Worm (Caenorhabditis elegans) whole organism, L4 larva: ENCODE data around the gene pap-2.

Experiments
- D1046.2 ChIP-seq: fragments of 200-800 bp; sonication (Bioruptor generic); IDR thresholded peaks from 2 replicates; pipeline ENCODE4 v1.3.6; 2022; ENCODE audit warnings: missing genetic modification characterization, missing compliant biosample characterization
- F26F4.8 ChIP-seq: fragments of 200-800 bp; sonication (Bioruptor generic); conservative IDR thresholded peaks from 2 replicates; pipeline ENCODE4 v1.3.6; 2022; ENCODE audit warnings: missing genetic modification characterization, missing compliant biosample characterization
- F49E8.2 ChIP-seq: sonication (generic microtip); optimal IDR thresholded peaks from 2 replicates; lab custom pipeline; 2016; ENCODE audit warnings: missing compliant biosample characterization, mild to moderate bottlenecking, missing genetic modification characterization, borderline replicate concordance
- Y48G9A.11 ChIP-seq: fragments of 200-800 bp; sonication (Bioruptor generic); IDR thresholded peaks from 2 replicates; pipeline ENCODE4 v1.3.6; 2022; ENCODE audit warnings: missing genetic modification reagents, missing genetic modification characterization, missing compliant biosample characterization
- aly-2 ChIP-seq: sonication (generic microtip); optimal IDR thresholded peaks from 2 replicates; lab custom pipeline; 2018; ENCODE audit warnings: missing biosample characterization, missing genetic modification characterization
- ceh-28 ChIP-seq: fragments of 150-350 bp; optimal IDR thresholded peaks from 2 replicates; lab custom pipeline; 2014; ENCODE audit warnings: missing biosample characterization, missing genetic modification reagents, missing genetic modification characterization
- ceh-32 ChIP-seq: sonication (generic microtip); optimal IDR thresholded peaks from 2 replicates; lab custom pipeline; 2016; ENCODE audit warnings: mild to moderate bottlenecking, missing genetic modification characterization, missing compliant biosample characterization; ENCODE audit not compliant: poor library complexity
- ceh-44 ChIP-seq: fragments of 200-800 bp; sonication (Bioruptor generic); IDR thresholded peaks from 2 replicates; pipeline ENCODE4 v1.3.6; 2022; ENCODE audit warnings: missing genetic modification reagents, missing genetic modification characterization, missing compliant biosample characterization
- ceh-62 ChIP-seq: sonication (generic microtip); optimal IDR thresholded peaks from 2 replicates; lab custom pipeline; 2017; ENCODE audit warnings: missing biosample characterization, missing genetic modification characterization
- ctbp-1 ChIP-seq: fragments of 200-800 bp; sonication (Bioruptor generic); IDR thresholded peaks from 2 replicates; pipeline ENCODE4 v1.3.6; 2022; ENCODE audit warnings: missing genetic modification reagents, missing genetic modification characterization, missing compliant biosample characterization
- dve-1 ChIP-seq: sonication (generic microtip); optimal IDR thresholded peaks from 2 replicates; lab custom pipeline; 2017; ENCODE audit warnings: antibody characterized with exemption, mild to moderate bottlenecking, missing genetic modification characterization, missing compliant biosample characterization; ENCODE audit not compliant: insufficient read depth
- gei-8 ChIP-seq: fragments of 200-800 bp; sonication (Bioruptor generic); optimal IDR thresholded peaks from 2 replicates; lab custom pipeline; 2018; ENCODE audit warnings: mild to moderate bottlenecking, missing genetic modification characterization, missing compliant biosample characterization
- hlh-30 ChIP-seq: sonication (generic microtip); optimal IDR thresholded peaks from 2 replicates; lab custom pipeline; 2017; ENCODE audit warnings: antibody characterized with exemption, mild to moderate bottlenecking, missing genetic modification characterization, missing compliant biosample characterization; ENCODE audit not compliant: insufficient read depth
- hmg-1.1 ChIP-seq: fragments of 200-800 bp; sonication (Bioruptor generic); IDR thresholded peaks from 2 replicates; pipeline ENCODE4 v1.3.6; 2022; ENCODE audit warnings: missing genetic modification reagents, missing genetic modification characterization, missing compliant biosample characterization
- jun-1 ChIP-seq: fragments of 150-350 bp; optimal IDR thresholded peaks from 2 replicates; lab custom pipeline; 2014; ENCODE audit warnings: missing biosample characterization, missing genetic modification reagents, missing genetic modification characterization
- lim-7 ChIP-seq: fragments of 200-800 bp; sonication (Bioruptor generic); IDR thresholded peaks from 2 replicates; pipeline ENCODE4 v1.3.6; 2022; ENCODE audit warnings: missing genetic modification characterization, missing compliant biosample characterization
- lin-1 ChIP-seq: fragments of 200-800 bp; sonication (Bioruptor generic); IDR thresholded peaks from 2 replicates; pipeline ENCODE4 v1.3.6; 2022; ENCODE audit warnings: missing genetic modification reagents, missing genetic modification characterization, missing compliant biosample characterization
- lin-38 ChIP-seq: fragments of 200-800 bp; sonication (Bioruptor generic); IDR thresholded peaks from 2 replicates; pipeline ENCODE4 v1.3.6; 2022; ENCODE audit warnings: missing genetic modification reagents, missing genetic modification characterization, missing compliant biosample characterization
- lir-3 ChIP-seq: sonication (generic microtip); optimal IDR thresholded peaks from 2 replicates; lab custom pipeline; 2016; ENCODE audit warnings: mild to moderate bottlenecking, missing genetic modification characterization, missing compliant biosample characterization
- lsy-2 ChIP-seq, 2 experiments: fragments of 150-350 bp in 1 of 2; sonication (generic microtip) in 1 of 2; optimal IDR thresholded peaks; 2 replicates each; lab custom pipeline; 2014 to 2017; ENCODE audit warnings: missing biosample characterization in 2 of 2, missing genetic modification characterization in 2 of 2
- madf-5 ChIP-seq, 2 experiments: fragments of 200-800 bp; sonication (Bioruptor generic); IDR thresholded peaks; 2 replicates each; pipeline ENCODE4 v1.3.6; 2022; ENCODE audit warnings: missing compliant biosample characterization in 2 of 2, missing genetic modification characterization in 2 of 2
- mdl-1 ChIP-seq, 2 experiments: fragments of 150-350 bp in 1 of 2; sonication (generic microtip) in 1 of 2; optimal IDR thresholded peaks; 2 replicates each; lab custom pipeline; 2014 to 2017; ENCODE audit warnings: missing biosample characterization in 2 of 2, missing genetic modification characterization in 2 of 2
- mdt-29 ChIP-seq: fragments of 200-800 bp; sonication (Bioruptor generic); IDR thresholded peaks from 2 replicates; pipeline ENCODE4 v1.3.6; 2022; ENCODE audit warnings: missing genetic modification reagents, missing genetic modification characterization, missing compliant biosample characterization
- mep-1 ChIP-seq: fragments of 150-350 bp; sonication (generic microtip); optimal IDR thresholded peaks from 3 replicates; lab custom pipeline; 2014; ENCODE audit warnings: missing biosample characterization, missing genetic modification characterization
- nhr-102 ChIP-seq: sonication (generic microtip); optimal IDR thresholded peaks from 2 replicates; lab custom pipeline; 2016; ENCODE audit warnings: mild to moderate bottlenecking, missing genetic modification characterization, moderate library complexity, missing compliant biosample characterization
- nhr-111 ChIP-seq: fragments of 200-800 bp; sonication (Bioruptor generic); optimal IDR thresholded peaks from 2 replicates; lab custom pipeline; 2018; ENCODE audit warnings: mild to moderate bottlenecking, missing genetic modification characterization, missing compliant biosample characterization
- nhr-237 ChIP-seq: sonication (generic microtip); optimal IDR thresholded peaks from 2 replicates; lab custom pipeline; 2017; ENCODE audit warnings: missing biosample characterization, missing genetic modification characterization
- nhr-25 ChIP-seq: sonication (generic microtip); optimal IDR thresholded peaks from 2 replicates; lab custom pipeline; 2017; ENCODE audit warnings: missing genetic modification characterization, mild to moderate bottlenecking, missing compliant biosample characterization, antibody characterized with exemption, moderate library complexity, borderline replicate concordance; ENCODE audit not compliant: insufficient read depth
- nhr-28 ChIP-seq: fragments of 150-350 bp; optimal IDR thresholded peaks from 2 replicates; lab custom pipeline; 2014; ENCODE audit warnings: missing biosample characterization, missing genetic modification characterization
- nhr-41 ChIP-seq: fragments of 200-800 bp; sonication (Bioruptor generic); IDR thresholded peaks from 2 replicates; pipeline ENCODE4 v1.3.6; 2022; ENCODE audit warnings: missing genetic modification reagents, missing genetic modification characterization, missing compliant biosample characterization
- nhr-42 ChIP-seq: fragments of 200-800 bp; sonication (Bioruptor generic); IDR thresholded peaks from 2 replicates; pipeline ENCODE4 v1.3.6; 2022; ENCODE audit warnings: missing genetic modification characterization, missing compliant biosample characterization
- nhr-48 ChIP-seq: sonication (generic microtip); optimal IDR thresholded peaks from 2 replicates; lab custom pipeline; 2016; ENCODE audit warnings: mild to moderate bottlenecking, missing genetic modification characterization, missing compliant biosample characterization
- nhr-6 ChIP-seq: fragments of 150-350 bp; optimal IDR thresholded peaks from 2 replicates; lab custom pipeline; 2014; ENCODE audit warnings: missing biosample characterization, missing genetic modification characterization
- nhr-77 ChIP-seq: fragments of 150-350 bp; optimal IDR thresholded peaks from 2 replicates; lab custom pipeline; 2014; ENCODE audit warnings: missing biosample characterization, missing genetic modification characterization
- pqm-1 ChIP-seq: sonication (generic microtip); optimal IDR thresholded peaks from 2 replicates; lab custom pipeline; 2017; ENCODE audit warnings: missing biosample characterization, missing genetic modification characterization
- saeg-2 ChIP-seq: fragments of 200-800 bp; sonication (Bioruptor generic); IDR thresholded peaks from 2 replicates; pipeline ENCODE4 v1.3.6; 2022; ENCODE audit warnings: missing genetic modification reagents, missing genetic modification characterization, missing compliant biosample characterization
- skn-1 ChIP-seq: fragments of 150-350 bp; optimal IDR thresholded peaks from 2 replicates; lab custom pipeline; 2014; ENCODE audit warnings: missing biosample characterization, missing genetic modification characterization
- tag-97 ChIP-seq: fragments of 200-800 bp; sonication (Bioruptor generic); IDR thresholded peaks from 2 replicates; pipeline ENCODE4 v1.3.6; 2022; ENCODE audit warnings: missing genetic modification characterization, missing compliant biosample characterization
- unc-130 ChIP-seq: sonication (generic microtip); optimal IDR thresholded peaks from 2 replicates; lab custom pipeline; 2016; ENCODE audit warnings: missing genetic modification reagents, missing genetic modification characterization, missing compliant biosample characterization
- vab-7 ChIP-seq: fragments of 200-800 bp; sonication (Bioruptor generic); IDR thresholded peaks from 2 replicates; pipeline ENCODE4 v1.3.6; 2022; ENCODE audit warnings: missing genetic modification reagents, missing genetic modification characterization, missing compliant biosample characterization
- zag-1 ChIP-seq: fragments of 150-350 bp; optimal IDR thresholded peaks from 2 replicates; lab custom pipeline; 2014; ENCODE audit warnings: missing biosample characterization, missing genetic modification characterization
- zfp-2 ChIP-seq: sonication (generic microtip); optimal IDR thresholded peaks from 2 replicates; lab custom pipeline; 2016; ENCODE audit warnings: mild to moderate bottlenecking, missing genetic modification characterization, missing compliant biosample characterization
- zfp-3 ChIP-seq: fragments of 200-800 bp; sonication (Bioruptor generic); conservative IDR thresholded peaks from 2 replicates; pipeline ENCODE4 v1.3.6; 2022; ENCODE audit warnings: missing genetic modification reagents, missing genetic modification characterization, missing compliant biosample characterization
- ztf-7 ChIP-seq: fragments of 150-350 bp; optimal IDR thresholded peaks from 2 replicates; lab custom pipeline; 2014; ENCODE audit warnings: missing biosample characterization, missing genetic modification characterization

pap-2 gene

ce11 chrII:9651700-9652099 lies 42.5 kb upstream of the pap-2 start, which contains the start of gene ZK1307.4:
ZK1307.4 (minus strand) TSS chrII:9651800.
- TF ChIP-seq nhr-77 (tag; lab: Kevin White, UChicago) (no peak), saeg-2 (no peak), F26F4.8 (GFP tag; lab: Robert Waterston, UW) (no peak), unc-130 (GFP tag; lab: Kevin White, UChicago) (no peak), vab-7 (GFP tag; lab: Robert Waterston, UW) (no peak), tag-97 (GFP tag; lab: Robert Waterston, UW) (no peak), pqm-1 (tag; lab: Kevin White, UChicago) (no peak), skn-1 (no peak), nhr-41 (GFP tag; lab: Robert Waterston, UW) (no peak), lir-3 (no peak), aly-2 (tag; lab: Kevin White, UChicago) (no peak), nhr-237 (tag; lab: Kevin White, UChicago) (no peak), nhr-48 (no peak), nhr-111 (GFP tag; lab: Kevin White, UChicago) (no peak), mep-1 (tag; lab: Kevin White, UChicago) (no peak), mdl-1 (tag; optimal IDR thresholded peaks at IDR 0.05; lab: Kevin White, UChicago) (no peak), lim-7 (GFP tag; lab: Robert Waterston, UW) (no peak), nhr-25 (tag; lab: Kevin White, UChicago) (no peak)

- TF ChIP-seq dve-1 (tag; lab: Kevin White, UChicago), result no peak
Measured at ce11 chrII:9649191-9649590, 40.0 kb upstream of the pap-2 start, which contains the start of gene ZK1307.9. ZK1307.9 (plus strand) TSS chrII:9649491.

ce11 chrII:9646928-9647838 lies 38.0 kb upstream of the pap-2 start, which contains the start of gene sqv-8:
sqv-8 (plus strand) TSS chrII:9646978.
- TF ChIP-seq lin-38 (GFP tag; lab: Robert Waterston, UW) (no peak), saeg-2 (no peak), ztf-7 (tag; lab: Kevin White, UChicago) (no peak), nhr-102 (no peak), zag-1 (tag; lab: Kevin White, UChicago) (no peak), nhr-6 (no peak), mep-1 (tag; lab: Kevin White, UChicago) (no peak), ctbp-1 (GFP tag; lab: Robert Waterston, UW) (no peak), ceh-32 (tag; lab: Kevin White, UChicago) (no peak), D1046.2 (no peak), skn-1 (no peak), mdl-1 (tag; optimal IDR thresholded peaks at IDR 0.05; lab: Kevin White, UChicago) (no peak), gei-8 (GFP tag; lab: Kevin White, UChicago) (no peak), ceh-28 (tag; lab: Kevin White, UChicago) (peak; percentile 1), zfp-2 (tag; lab: Kevin White, UChicago) (no peak), tag-97 (GFP tag; lab: Robert Waterston, UW) (no peak), ceh-62 (tag; lab: Kevin White, UChicago) (no peak), Y48G9A.11 (GFP tag; lab: Robert Waterston, UW) (peak; percentile 8; the same call in 1 of the 2 replicates), lin-1 (no peak), ceh-44 (no peak), lsy-2 (tag; optimal IDR thresholded peaks at IDR 0.05; lab: Kevin White, UChicago) (peak in 1 of 2 experiments; percentile 39), nhr-48 (no peak), madf-5 (GFP tag; IDR thresholded peaks at IDR 0.05; lab: Robert Waterston, UW) (no peak), nhr-28 (tag; lab: Kevin White, UChicago) (peak; percentile 2), mdt-29 (no peak), hlh-30 (tag; lab: Kevin White, UChicago) (peak; percentile 92), nhr-42 (no peak), jun-1 (tag; lab: Kevin White, UChicago) (no peak), nhr-25 (tag; lab: Kevin White, UChicago) (no peak), hmg-1.1 (peak; percentile 36; the same call in 1 of the 2 replicates), zfp-3 (peak; percentile 50; the same call in 1 of the 2 replicates), F49E8.2 (tag; lab: Kevin White, UChicago) (peak; percentile 3)
